Fruit fly (Drosophila melanogaster) whole organism, adult: ENCODE data around the gene CG43115.

ENCODE experiments used
- CG11617 ChIP-seq: fragments of 200-800 bp; sonication (Bioruptor generic); optimal IDR thresholded peaks from 2 replicates; lab custom pipeline; 2017; ENCODE audit warnings: mild to moderate bottlenecking, missing biosample characterization, missing genetic modification reagents, missing genetic modification characterization
- CG12768 ChIP-seq: fragments of 200-800 bp; sonication (Bioruptor generic); optimal IDR thresholded peaks from 2 replicates; lab custom pipeline; 2017; ENCODE audit warnings: missing biosample characterization, missing genetic modification characterization, mild to moderate bottlenecking, moderate library complexity, missing genetic modification reagents
- CG14711 ChIP-seq: fragments of 200-800 bp; sonication (Bioruptor generic); optimal IDR thresholded peaks from 2 replicates; lab custom pipeline; 2018; ENCODE audit warnings: missing biosample characterization, mild to moderate bottlenecking, missing genetic modification characterization, moderate library complexity
- CG1620 ChIP-seq: fragments of 200-800 bp; sonication (Bioruptor generic); optimal IDR thresholded peaks from 2 replicates; lab custom pipeline; 2016; ENCODE audit warnings: missing biosample characterization, missing genetic modification characterization
- CG33017 ChIP-seq: fragments of 200-800 bp; sonication (Bioruptor generic); optimal IDR thresholded peaks from 2 replicates; lab custom pipeline; 2018; ENCODE audit warnings: missing biosample characterization, mild to moderate bottlenecking, missing genetic modification characterization, moderate library complexity
- CG5204 ChIP-seq: fragments of 200-800 bp; sonication (Bioruptor generic); optimal IDR thresholded peaks from 2 replicates; lab custom pipeline; 2016; ENCODE audit warnings: missing biosample characterization, missing genetic modification characterization
- CG7045 ChIP-seq: fragments of 200-800 bp; sonication (Bioruptor generic); optimal IDR thresholded peaks from 2 replicates; lab custom pipeline; 2017; ENCODE audit warnings: missing biosample characterization, mild to moderate bottlenecking, missing genetic modification characterization
- CG7101 ChIP-seq: fragments of 200-800 bp; sonication (Bioruptor generic); optimal IDR thresholded peaks from 2 replicates; lab custom pipeline; 2018; ENCODE audit warnings: missing biosample characterization, mild to moderate bottlenecking, missing genetic modification characterization, moderate library complexity
- Clk ChIP-seq: fragments of 200-800 bp; sonication (Bioruptor generic); optimal IDR thresholded peaks from 2 replicates; lab custom pipeline; 2017; ENCODE audit warnings: missing biosample characterization, missing genetic modification characterization
- Crg-1 ChIP-seq: fragments of 200-800 bp; sonication (Bioruptor generic); optimal IDR thresholded peaks from 2 replicates; lab custom pipeline; 2016; ENCODE audit warnings: missing biosample characterization, missing genetic modification characterization
- Hr96 ChIP-seq: fragments of 200-800 bp; sonication (Bioruptor generic); optimal IDR thresholded peaks from 2 replicates; lab custom pipeline; 2016; ENCODE audit warnings: missing biosample characterization, missing genetic modification characterization
- Mnt ChIP-seq: fragments of 200-800 bp; sonication (Bioruptor generic); optimal IDR thresholded peaks from 2 replicates; lab custom pipeline; 2016; ENCODE audit warnings: missing biosample characterization, mild to moderate bottlenecking, missing genetic modification characterization
- bab1 ChIP-seq: fragments of 200-800 bp; sonication (Bioruptor generic); optimal IDR thresholded peaks from 3 replicates; lab custom pipeline; 2019; ENCODE audit warnings: missing biosample characterization, mild to moderate bottlenecking, missing genetic modification characterization, moderate library complexity
- cic ChIP-seq: fragments of 200-800 bp; sonication (Bioruptor generic); optimal IDR thresholded peaks from 2 replicates; lab custom pipeline; 2017; ENCODE audit warnings: missing biosample characterization, mild to moderate bottlenecking, missing genetic modification characterization, moderate library complexity
- cnc ChIP-seq, 2 experiments: fragments of >200 bp; optimal IDR thresholded peaks; 2 replicates each; lab custom pipeline; 2017
- kay ChIP-seq: fragments of 200-800 bp; sonication (Bioruptor generic); peaks from one replicate; lab custom pipeline; 2016; ENCODE audit warnings: missing biosample characterization, missing genetic modification characterization, borderline replicate concordance
- ovo ChIP-seq: fragments of 200-800 bp; sonication (Bioruptor generic); optimal IDR thresholded peaks from 2 replicates; lab custom pipeline; 2016; ENCODE audit warnings: missing biosample characterization, missing genetic modification characterization
- pad ChIP-seq: fragments of 200-800 bp; sonication (Bioruptor generic); optimal IDR thresholded peaks from 3 replicates; lab custom pipeline; 2017; ENCODE audit warnings: missing biosample characterization, missing genetic modification characterization, mild to moderate bottlenecking, moderate library complexity, missing genetic modification reagents
- tj ChIP-seq: fragments of 200-800 bp; sonication (Bioruptor generic); optimal IDR thresholded peaks from 3 replicates; lab custom pipeline; 2017; ENCODE audit warnings: missing biosample characterization, mild to moderate bottlenecking, missing genetic modification characterization, moderate library complexity
- toe ChIP-seq: fragments of 200-800 bp; sonication (Bioruptor generic); optimal IDR thresholded peaks from 2 replicates; lab custom pipeline; 2016; ENCODE audit warnings: missing biosample characterization, missing genetic modification characterization

Gene CG43115

DNA sequence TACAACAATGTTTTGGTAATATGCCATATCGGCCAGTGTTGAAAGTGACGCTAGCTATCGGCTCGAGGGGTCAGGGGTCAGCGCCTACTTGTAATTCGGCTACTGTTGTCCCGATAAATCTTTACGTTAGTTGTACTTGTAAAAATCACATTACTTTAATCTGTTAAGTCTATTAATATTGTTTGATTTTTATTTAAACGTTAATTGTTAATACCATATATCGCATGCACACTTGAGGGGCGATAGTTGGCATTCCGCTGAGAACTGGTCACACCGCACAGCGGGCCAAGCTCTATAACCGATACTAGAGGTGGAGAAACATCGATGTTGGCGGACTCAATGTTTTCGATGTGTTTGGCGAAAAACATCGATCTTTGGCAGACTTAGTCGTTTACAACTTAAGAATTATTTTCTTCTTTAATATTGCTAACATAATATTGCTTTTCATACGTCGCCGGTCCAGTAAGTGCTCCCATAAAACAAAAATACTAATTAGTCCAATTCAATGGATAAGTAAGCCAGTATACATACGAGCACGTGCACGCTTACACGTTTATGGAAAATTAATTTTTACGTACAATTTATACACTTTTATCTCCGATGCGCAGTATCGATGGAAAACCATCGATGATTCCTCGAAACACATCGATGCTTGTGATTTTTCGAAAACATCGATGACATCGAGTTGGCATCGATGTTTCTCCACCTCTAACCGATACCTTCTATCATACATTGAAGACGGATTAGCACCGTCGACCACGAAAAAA, 28.9 kb downstream of the CG43115 start, which contains the start of the genes rux and MCTS1:
rux (minus strand) TSS at position 621 of the 767 bp plus-strand sequence.
MCTS1 (plus strand) TSS at position 713 of the 767 bp plus-strand sequence.
- peak; percentile 26 for TF ChIP-seq bab1 (GFP tag; lab: Kevin White, UChicago)
- TF ChIP-seq CG33017 (tag; lab: Kevin White, UChicago) = no peak
- peak; percentile 30 for TF ChIP-seq ovo (GFP tag; lab: Kevin White, UChicago)
- TF ChIP-seq Mnt (GFP tag; lab: Kevin White, UChicago) = peak; percentile 53
- TF ChIP-seq CG14711 = no peak
- TF ChIP-seq toe (GFP tag; lab: Kevin White, UChicago) = peak; percentile 58
- peak; percentile 7 for TF ChIP-seq kay (GFP tag; lab: Kevin White, UChicago)
- no peak for TF ChIP-seq Clk
- peak; percentile 53 for TF ChIP-seq CG1620 (GFP tag; lab: Kevin White, UChicago)
- no peak for TF ChIP-seq cnc (optimal IDR thresholded peaks at IDR 0.05; lab: Kevin White, UChicago)
- peak; percentile 40 for TF ChIP-seq pad
- TF ChIP-seq cic (GFP tag; lab: Kevin White, UChicago) = no peak
- peak; percentile 48 for TF ChIP-seq Crg-1 (GFP tag; lab: Kevin White, UChicago)
- peak; percentile 28 for TF ChIP-seq CG5204
- TF ChIP-seq CG12768 (GFP tag; lab: Kevin White, UChicago) = peak; percentile 16
- peak; percentile 55 for TF ChIP-seq CG7101 (tag; lab: Kevin White, UChicago)
- peak; percentile 3 for TF ChIP-seq tj (GFP tag; lab: Kevin White, UChicago)
- TF ChIP-seq CG11617 (GFP tag; lab: Kevin White, UChicago) = peak; percentile 27
- no peak for TF ChIP-seq CG7045 (GFP tag; lab: Kevin White, UChicago)
- TF ChIP-seq Hr96 = peak; percentile 59

- TF ChIP-seq CG11617 (GFP tag; lab: Kevin White, UChicago) (no peak), Clk (no peak), CG14711 (no peak), CG7101 (tag; lab: Kevin White, UChicago) (no peak), toe (GFP tag; lab: Kevin White, UChicago) (no peak)
Measured at dm6 chrX:6035359-6035758, 30.9 kb downstream of the CG43115 start.

dm6 chrX:6034741-6035140, 31.5 kb downstream of the CG43115 start:
- TF ChIP-seq Crg-1 (GFP tag; lab: Kevin White, UChicago) (no peak), cnc (optimal IDR thresholded peaks at IDR 0.05; lab: Kevin White, UChicago) (no peak), CG5204 (no peak), Mnt (GFP tag; lab: Kevin White, UChicago) (no peak), kay (GFP tag; lab: Kevin White, UChicago) (no peak), CG14711 (no peak), CG1620 (GFP tag; lab: Kevin White, UChicago) (no peak), CG7045 (GFP tag; lab: Kevin White, UChicago) (no peak), bab1 (GFP tag; lab: Kevin White, UChicago) (no peak), tj (GFP tag; lab: Kevin White, UChicago) (no peak)

dm6 chrX:6032826-6033225, 33.4 kb downstream of the CG43115 start:
- TF ChIP-seq Mnt (GFP tag; lab: Kevin White, UChicago) = no peak
- TF ChIP-seq CG33017 (tag; lab: Kevin White, UChicago) = no peak
- no peak for TF ChIP-seq CG1620 (GFP tag; lab: Kevin White, UChicago)
- TF ChIP-seq cnc (optimal IDR thresholded peaks at IDR 0.05; lab: Kevin White, UChicago) = no peak
- TF ChIP-seq toe (GFP tag; lab: Kevin White, UChicago) = no peak
- TF ChIP-seq Clk = no peak
- no peak for TF ChIP-seq kay (GFP tag; lab: Kevin White, UChicago)
- TF ChIP-seq CG14711 = no peak
- no peak for TF ChIP-seq tj (GFP tag; lab: Kevin White, UChicago)
- no peak for TF ChIP-seq cic (GFP tag; lab: Kevin White, UChicago)
- no peak for TF ChIP-seq pad
- no peak for TF ChIP-seq Hr96
- no peak for TF ChIP-seq CG11617 (GFP tag; lab: Kevin White, UChicago)
- no peak for TF ChIP-seq CG5204
- TF ChIP-seq ovo (GFP tag; lab: Kevin White, UChicago) = no peak
- no peak for TF ChIP-seq Crg-1 (GFP tag; lab: Kevin White, UChicago)
- TF ChIP-seq CG12768 (GFP tag; lab: Kevin White, UChicago) = no peak

DNA sequence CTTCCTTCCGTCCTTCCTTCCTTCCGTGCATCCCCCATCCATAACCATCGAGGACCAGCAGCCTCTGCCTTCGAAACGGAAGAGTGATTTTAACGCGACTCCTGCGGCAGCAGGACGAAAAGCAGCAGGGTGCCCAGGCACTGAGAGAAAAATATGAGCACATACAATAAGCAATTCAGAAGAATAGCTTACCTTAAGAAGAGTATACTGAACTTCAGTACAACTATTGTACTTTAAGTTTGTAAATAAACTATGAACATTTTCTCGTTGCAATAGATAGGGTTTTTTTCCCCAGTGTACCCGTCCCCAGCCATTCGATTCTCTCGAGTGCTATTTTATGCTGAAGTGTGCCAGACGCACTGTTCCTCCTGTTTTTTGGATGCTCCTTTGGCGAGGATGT, 34.5 kb downstream of the CG43115 start:
- TF ChIP-seq toe (GFP tag; lab: Kevin White, UChicago) (no peak), Hr96 (no peak), ovo (GFP tag; lab: Kevin White, UChicago) (no peak), CG7045 (GFP tag; lab: Kevin White, UChicago) (no peak), CG7101 (tag; lab: Kevin White, UChicago) (no peak)

- no peak for TF ChIP-seq bab1 (GFP tag; lab: Kevin White, UChicago)
- TF ChIP-seq cic (GFP tag; lab: Kevin White, UChicago) = no peak
- TF ChIP-seq CG7101 (tag; lab: Kevin White, UChicago) = no peak
- no peak for TF ChIP-seq CG5204
- TF ChIP-seq CG7045 (GFP tag; lab: Kevin White, UChicago) = no peak
- TF ChIP-seq CG14711 = no peak
- TF ChIP-seq CG12768 (GFP tag; lab: Kevin White, UChicago) = no peak
- no peak for TF ChIP-seq kay (GFP tag; lab: Kevin White, UChicago)
- TF ChIP-seq CG1620 (GFP tag; lab: Kevin White, UChicago) = no peak
- no peak for TF ChIP-seq Crg-1 (GFP tag; lab: Kevin White, UChicago)
- TF ChIP-seq Clk = no peak
- no peak for TF ChIP-seq Mnt (GFP tag; lab: Kevin White, UChicago)
- TF ChIP-seq toe (GFP tag; lab: Kevin White, UChicago) = no peak
- no peak for TF ChIP-seq cnc (optimal IDR thresholded peaks at IDR 0.05; lab: Kevin White, UChicago)
- TF ChIP-seq pad = no peak
Measured at dm6 chrX:6030593-6030992, 35.6 kb downstream of the CG43115 start.
